Worm (Caenorhabditis elegans) whole organism, L3 larva: ENCODE data around the gene C50E10.1.

Experiments
- ama-1 ChIP-seq: fragments of 150-350 bp; optimal IDR thresholded peaks from 2 replicates; lab custom pipeline; 2018
- fos-1 ChIP-seq: fragments of 150-350 bp; optimal IDR thresholded peaks from 2 replicates; lab custom pipeline; 2014; ENCODE audit warnings: missing biosample characterization, missing genetic modification characterization
- jun-1 ChIP-seq: fragments of 150-350 bp; optimal IDR thresholded peaks from 2 replicates; lab custom pipeline; 2014; ENCODE audit warnings: missing biosample characterization, missing genetic modification reagents, missing genetic modification characterization
- lin-15B ChIP-seq: fragments of 150-350 bp; optimal IDR thresholded peaks from 2 replicates; lab custom pipeline; 2014; ENCODE audit warnings: missing biosample characterization, missing genetic modification characterization
- nhr-12 ChIP-seq: fragments of 150-350 bp; optimal IDR thresholded peaks from 2 replicates; lab custom pipeline; 2014; ENCODE audit warnings: missing biosample characterization, missing genetic modification characterization
- nhr-25 ChIP-seq: sonication (generic microtip); optimal IDR thresholded peaks from 2 replicates; lab custom pipeline; 2017; ENCODE audit warnings: missing biosample characterization, missing genetic modification characterization
- nhr-67 ChIP-seq: fragments of 150-350 bp; optimal IDR thresholded peaks from 2 replicates; lab custom pipeline; 2014; ENCODE audit warnings: missing biosample characterization, missing genetic modification characterization
- pha-4 ChIP-seq: fragments of 150-350 bp; optimal IDR thresholded peaks from 2 replicates; lab custom pipeline; 2014; ENCODE audit warnings: missing biosample characterization, missing genetic modification reagents, missing genetic modification characterization
- pqm-1 ChIP-seq: fragments of 150-350 bp; optimal IDR thresholded peaks from 2 replicates; lab custom pipeline; 2017; ENCODE audit warnings: missing biosample characterization, missing genetic modification characterization, inconsistent platforms
- unc-39 ChIP-seq: sonication (generic microtip); optimal IDR thresholded peaks from 4 replicates; lab custom pipeline; 2017; ENCODE audit warnings: missing biosample characterization, missing genetic modification characterization
- unc-62 ChIP-seq: fragments of 150-350 bp; sonication (generic microtip); optimal IDR thresholded peaks from 4 replicates; lab custom pipeline; 2014; ENCODE audit warnings: missing biosample characterization, missing genetic modification reagents, missing genetic modification characterization
- zag-1 ChIP-seq: fragments of 150-350 bp; optimal IDR thresholded peaks from 2 replicates; lab custom pipeline; 2014; ENCODE audit warnings: missing biosample characterization, missing genetic modification characterization

ce11 chrII:12323305-12323704, 21.1 kb upstream of the C50E10.1 start, which contains the start of gene sre-53:
- no peak for TF ChIP-seq ama-1 (lab: Kevin White, UChicago)
- TF ChIP-seq pha-4 (tag; lab: Kevin White, UChicago): no peak
- TF ChIP-seq jun-1 (tag; lab: Kevin White, UChicago): no peak
- no peak for TF ChIP-seq nhr-12 (tag; lab: Kevin White, UChicago)
- TF ChIP-seq pqm-1 (tag; lab: Kevin White, UChicago): no peak
- TF ChIP-seq fos-1 (tag; lab: Kevin White, UChicago): no peak
- TF ChIP-seq unc-62 (GFP tag; lab: Kevin White, UChicago): no peak
- TF ChIP-seq lin-15B: no peak
- no peak for TF ChIP-seq unc-39 (tag; lab: Kevin White, UChicago)
- no peak for TF ChIP-seq nhr-25 (tag; lab: Kevin White, UChicago)
- no peak for TF ChIP-seq zag-1 (tag; lab: Kevin White, UChicago)
- TF ChIP-seq nhr-67: no peak
